Fruit fly (Drosophila melanogaster) whole organism, prepupa: ENCODE measurements around the gene CG5853.
A peak's percentile ranks its signal among the peaks of the same experiment; 100 is the strongest.

Experiments
- Blimp-1 ChIP-seq: fragments of 200-800 bp; sonication (Bioruptor generic); optimal IDR thresholded peaks from 3 replicates; lab custom pipeline; 2017; ENCODE audit warnings: missing biosample characterization, missing genetic modification characterization, mild to moderate bottlenecking, moderate library complexity, missing genetic modification reagents
- CG10631 ChIP-seq: fragments of 200-800 bp; sonication (Bioruptor generic); optimal IDR thresholded peaks from 2 replicates; lab custom pipeline; 2016; ENCODE audit warnings: missing biosample characterization, missing genetic modification characterization
- CG10669 ChIP-seq: fragments of 200-800 bp; sonication (Bioruptor generic); optimal IDR thresholded peaks from 3 replicates; lab custom pipeline; 2018; ENCODE audit warnings: missing biosample characterization, mild to moderate bottlenecking, missing genetic modification characterization, moderate library complexity
- CG11294 ChIP-seq: fragments of 200-800 bp; sonication (Bioruptor generic); IDR thresholded peaks from 2 replicates; pipeline ENCODE4 v1.3.6; 2022; ENCODE audit warnings: missing biosample characterization, missing genetic modification characterization
- CG11902 ChIP-seq: fragments of 200-800 bp; sonication (Bioruptor generic); optimal IDR thresholded peaks from 3 replicates; lab custom pipeline; 2016; ENCODE audit warnings: missing biosample characterization, missing genetic modification characterization
- CG15336 ChIP-seq: fragments of 200-800 bp; sonication (Bioruptor generic); IDR thresholded peaks from 2 replicates; pipeline ENCODE4 v1.3.6; 2022; ENCODE audit warnings: missing biosample characterization, missing genetic modification characterization
- CG1621 ChIP-seq: fragments of 200-800 bp; sonication (Bioruptor generic); optimal IDR thresholded peaks from 3 replicates; lab custom pipeline; 2018; ENCODE audit warnings: missing biosample characterization, mild to moderate bottlenecking, missing genetic modification characterization
- CG16779 ChIP-seq: fragments of 200-800 bp; sonication (Bioruptor generic); optimal IDR thresholded peaks from 3 replicates; lab custom pipeline; 2017; ENCODE audit warnings: missing biosample characterization, mild to moderate bottlenecking, missing genetic modification characterization
- CG3032 ChIP-seq: fragments of 200-800 bp; optimal IDR thresholded peaks from 2 replicates; lab custom pipeline; 2019; ENCODE audit warnings: missing biosample characterization, mild to moderate bottlenecking, missing genetic modification characterization, moderate library complexity
- CG31627 ChIP-seq: fragments of 200-800 bp; sonication (Bioruptor generic); optimal IDR thresholded peaks from 3 replicates; lab custom pipeline; 2016; ENCODE audit warnings: missing biosample characterization, missing genetic modification characterization
- CG32006 ChIP-seq: fragments of 200-800 bp; sonication (Bioruptor generic); optimal IDR thresholded peaks from 3 replicates; lab custom pipeline; 2017; ENCODE audit warnings: missing biosample characterization, mild to moderate bottlenecking, missing genetic modification characterization
- CG34406 ChIP-seq: fragments of 200-800 bp; sonication (Bioruptor generic); optimal IDR thresholded peaks from 3 replicates; lab custom pipeline; 2016; ENCODE audit warnings: missing biosample characterization, missing genetic modification characterization
- CG3919 ChIP-seq: fragments of 200-800 bp; sonication (Bioruptor generic); optimal IDR thresholded peaks from 3 replicates; lab custom pipeline; 2016; ENCODE audit warnings: missing biosample characterization, missing genetic modification characterization
- CG4318 ChIP-seq: fragments of 200-800 bp; sonication (Bioruptor generic); optimal IDR thresholded peaks from 3 replicates; lab custom pipeline; 2017; ENCODE audit warnings: missing biosample characterization, mild to moderate bottlenecking, missing genetic modification characterization
- CG6792 ChIP-seq: fragments of 200-800 bp; sonication (Bioruptor generic); optimal IDR thresholded peaks from 3 replicates; lab custom pipeline; 2016; ENCODE audit warnings: missing biosample characterization, missing genetic modification characterization
- CG6808 ChIP-seq: fragments of 200-800 bp; sonication (Bioruptor generic); optimal IDR thresholded peaks from 3 replicates; lab custom pipeline; 2017; ENCODE audit warnings: missing biosample characterization, missing genetic modification characterization, mild to moderate bottlenecking, moderate library complexity, missing genetic modification reagents
- CG6854 ChIP-seq: fragments of 200-800 bp; sonication (Bioruptor generic); optimal IDR thresholded peaks from 2 replicates; lab custom pipeline; 2017; ENCODE audit warnings: missing biosample characterization, mild to moderate bottlenecking, missing genetic modification characterization
- CG7368 ChIP-seq: fragments of 200-800 bp; sonication (Bioruptor generic); optimal IDR thresholded peaks from 3 replicates; lab custom pipeline; 2016; ENCODE audit warnings: missing biosample characterization, missing genetic modification characterization
- CG8119 ChIP-seq: fragments of 200-800 bp; sonication (Bioruptor generic); IDR thresholded peaks from 3 replicates; pipeline ENCODE4 v1.3.6; 2022; ENCODE audit warnings: missing biosample characterization, missing genetic modification characterization
- CG8319 ChIP-seq: fragments of 200-800 bp; sonication (Bioruptor generic); optimal IDR thresholded peaks from 3 replicates; lab custom pipeline; 2016; ENCODE audit warnings: missing biosample characterization, missing genetic modification characterization
- CG8632 ChIP-seq: fragments of 200-800 bp; sonication (Bioruptor generic); optimal IDR thresholded peaks from 3 replicates; lab custom pipeline; 2016; ENCODE audit warnings: missing biosample characterization, missing genetic modification characterization
- CG9139 ChIP-seq: fragments of 200-800 bp; sonication (Bioruptor generic); optimal IDR thresholded peaks from 3 replicates; lab custom pipeline; 2017; ENCODE audit warnings: missing biosample characterization, mild to moderate bottlenecking, missing genetic modification characterization
- Eip75B ChIP-seq: fragments of 200-800 bp; sonication (Bioruptor generic); optimal IDR thresholded peaks from 3 replicates; lab custom pipeline; 2016; ENCODE audit warnings: missing biosample characterization, missing genetic modification characterization
- Eip78C ChIP-seq: fragments of 200-800 bp; sonication (Bioruptor generic); peaks from one replicate; lab custom pipeline; 2016; ENCODE audit warnings: missing biosample characterization, missing genetic modification characterization
- Ets21C ChIP-seq: fragments of 200-800 bp; sonication (Bioruptor generic); optimal IDR thresholded peaks from 3 replicates; lab custom pipeline; 2016; ENCODE audit warnings: missing biosample characterization, missing genetic modification characterization
- Ets96B ChIP-seq: fragments of 200-800 bp; optimal IDR thresholded peaks from 2 replicates; lab custom pipeline; 2019; ENCODE audit warnings: missing biosample characterization, mild to moderate bottlenecking, missing genetic modification characterization, moderate library complexity
- Gug ChIP-seq: fragments of 200-800 bp; sonication (Bioruptor generic); IDR thresholded peaks from 2 replicates; pipeline ENCODE4 v1.3.6; 2022; ENCODE audit warnings: missing biosample characterization, missing genetic modification characterization
- Hr38 ChIP-seq: sonication (Bioruptor generic); optimal IDR thresholded peaks from 2 replicates; lab custom pipeline; 2016; ENCODE audit warnings: missing biosample characterization, missing genetic modification characterization
- Hr39 ChIP-seq: fragments of 200-800 bp; sonication (Bioruptor generic); optimal IDR thresholded peaks from 2 replicates; lab custom pipeline; 2016; ENCODE audit warnings: missing biosample characterization, missing genetic modification characterization
- Hr4 ChIP-seq: fragments of 200-800 bp; sonication (Bioruptor generic); optimal IDR thresholded peaks from 3 replicates; lab custom pipeline; 2016; ENCODE audit warnings: missing biosample characterization, missing genetic modification characterization
- Met ChIP-seq: fragments of 200-800 bp; sonication (Bioruptor generic); optimal IDR thresholded peaks from 3 replicates; lab custom pipeline; 2016; ENCODE audit warnings: missing biosample characterization, missing genetic modification characterization
- OdsH ChIP-seq: fragments of 200-800 bp; sonication (Bioruptor generic); optimal IDR thresholded peaks from 3 replicates; lab custom pipeline; 2016; ENCODE audit warnings: missing biosample characterization, missing genetic modification characterization
- Smox ChIP-seq: fragments of 200-800 bp; sonication (Bioruptor generic); optimal IDR thresholded peaks from 3 replicates; lab custom pipeline; 2016; ENCODE audit warnings: missing biosample characterization, missing genetic modification characterization
- Sox102F ChIP-seq: fragments of 200-800 bp; sonication (Bioruptor generic); optimal IDR thresholded peaks from 2 replicates; lab custom pipeline; 2016; ENCODE audit warnings: missing biosample characterization, mild to moderate bottlenecking, missing genetic modification characterization
- Sox14 ChIP-seq: fragments of 200-800 bp; sonication (Bioruptor generic); optimal IDR thresholded peaks from 3 replicates; lab custom pipeline; 2016; ENCODE audit warnings: missing biosample characterization, missing genetic modification characterization
- Sox15 ChIP-seq: fragments of 200-800 bp; sonication (Bioruptor generic); optimal IDR thresholded peaks from 3 replicates; lab custom pipeline; 2016; ENCODE audit warnings: missing biosample characterization, missing genetic modification characterization
- achi ChIP-seq: fragments of 200-800 bp; sonication (Bioruptor generic); optimal IDR thresholded peaks from 3 replicates; lab custom pipeline; 2016; ENCODE audit warnings: missing biosample characterization, missing genetic modification characterization
- acj6 ChIP-seq: fragments of 200-800 bp; sonication (Bioruptor generic); optimal IDR thresholded peaks from 3 replicates; lab custom pipeline; 2016; ENCODE audit warnings: missing biosample characterization, missing genetic modification characterization
- dsx ChIP-seq: fragments of 200-800 bp; optimal IDR thresholded peaks from 3 replicates; lab custom pipeline; 2019; ENCODE audit warnings: missing biosample characterization, mild to moderate bottlenecking, missing genetic modification characterization, moderate library complexity; ENCODE audit not compliant: poor library complexity, severe bottlenecking
- eg ChIP-seq: fragments of 200-800 bp; sonication (Bioruptor generic); IDR thresholded peaks from 3 replicates; pipeline ENCODE4 v1.3.6; 2022; ENCODE audit warnings: missing biosample characterization, missing genetic modification characterization
- esn ChIP-seq: fragments of 200-800 bp; sonication (Bioruptor generic); optimal IDR thresholded peaks from 2 replicates; lab custom pipeline; 2016; ENCODE audit warnings: missing biosample characterization, mild to moderate bottlenecking, missing genetic modification characterization, moderate library complexity
- fd59A ChIP-seq: fragments of 200-800 bp; sonication (Bioruptor generic); optimal IDR thresholded peaks from 2 replicates; lab custom pipeline; 2017; ENCODE audit warnings: missing biosample characterization, mild to moderate bottlenecking, missing genetic modification characterization, missing genetic modification reagents
- lz ChIP-seq: fragments of 200-800 bp; sonication (Bioruptor generic); optimal IDR thresholded peaks from 3 replicates; lab custom pipeline; 2016; ENCODE audit warnings: missing biosample characterization, missing genetic modification characterization
- net ChIP-seq: fragments of 200-800 bp; sonication (Bioruptor generic); optimal IDR thresholded peaks from 3 replicates; lab custom pipeline; 2016; ENCODE audit warnings: missing biosample characterization, missing genetic modification characterization
- pdm3 ChIP-seq: fragments of 200-800 bp; sonication (Bioruptor generic); optimal IDR thresholded peaks from 3 replicates; lab custom pipeline; 2016; ENCODE audit warnings: missing biosample characterization, missing genetic modification characterization
- salr ChIP-seq, 2 experiments: fragments of 200-800 bp; sonication (Bioruptor generic); optimal IDR thresholded peaks; 3 replicates each; lab custom pipeline; 2016 to 2018; ENCODE audit warnings: missing biosample characterization in 2 of 2, missing genetic modification characterization in 2 of 2, mild to moderate bottlenecking in 1 of 2
- ss ChIP-seq, 2 experiments: fragments of 200-800 bp; sonication (Bioruptor generic); optimal IDR thresholded peaks; 2 replicates in 1 of 2; 3 replicates in 1 of 2; lab custom pipeline; 2017 to 2018; ENCODE audit warnings: mild to moderate bottlenecking in 2 of 2, missing biosample characterization in 2 of 2, missing genetic modification characterization in 2 of 2, moderate library complexity in 1 of 2
- svp ChIP-seq: fragments of 200-800 bp; sonication (Bioruptor generic); peaks from one replicate; lab custom pipeline; 2016; ENCODE audit warnings: missing biosample characterization, missing genetic modification characterization
- vri ChIP-seq: fragments of 200-800 bp; sonication (Bioruptor generic); optimal IDR thresholded peaks from 3 replicates; lab custom pipeline; 2016; ENCODE audit warnings: missing biosample characterization, mild to moderate bottlenecking, missing genetic modification characterization

The CG5853 gene

dm6 chr2L:9982516-9982915 is 35.1 kb upstream of the CG5853 start (continued):
- peak; percentile 59 for TF ChIP-seq CG6792 (GFP tag; lab: Kevin White, UChicago)
- peak; percentile 9 for TF ChIP-seq Sox14 (GFP tag; lab: Kevin White, UChicago)
- TF ChIP-seq OdsH (GFP tag; lab: Kevin White, UChicago) = peak; percentile 56
- peak; percentile 59 for TF ChIP-seq Sox15
- peak; percentile 53 for TF ChIP-seq Hr39 (GFP tag; lab: Kevin White, UChicago)
- TF ChIP-seq CG16779 = peak; percentile 63
- peak; percentile 72 for TF ChIP-seq CG3032 (tag; lab: Kevin White, UChicago)
- TF ChIP-seq Sox102F (GFP tag; lab: Kevin White, UChicago) = peak; percentile 68
- peak; percentile 92 for TF ChIP-seq Met (GFP tag; lab: Kevin White, UChicago)
- peak; percentile 39 for TF ChIP-seq vri (GFP tag; lab: Kevin White, UChicago)
- no peak for TF ChIP-seq Hr38
- peak; percentile 68 for TF ChIP-seq CG8319 (GFP tag; lab: Kevin White, UChicago)
- no peak for TF ChIP-seq eg (GFP tag; lab: Robert Waterston, UW)
- peak; percentile 84 for TF ChIP-seq acj6 (GFP tag; lab: Kevin White, UChicago)
- TF ChIP-seq CG10631 (GFP tag; lab: Kevin White, UChicago) = peak; percentile 65
- TF ChIP-seq CG9139 = peak; percentile 40
- peak; percentile 54 for TF ChIP-seq CG11902 (GFP tag; lab: Kevin White, UChicago)
- no peak for TF ChIP-seq CG1621 (tag; lab: Kevin White, UChicago)
- no peak for TF ChIP-seq CG11294 (GFP tag; lab: Robert Waterston, UW)
- TF ChIP-seq dsx (GFP tag; lab: Kevin White, UChicago) = peak; percentile 69
- TF ChIP-seq achi (GFP tag; lab: Kevin White, UChicago) = peak; percentile 71
- TF ChIP-seq lz (GFP tag; lab: Kevin White, UChicago) = peak; percentile 77
- TF ChIP-seq Ets96B = peak; percentile 73
- peak; percentile 69 for TF ChIP-seq CG6808 (GFP tag; lab: Kevin White, UChicago)
- TF ChIP-seq Eip75B (GFP tag; lab: Kevin White, UChicago) = peak; percentile 69
- peak; percentile 45 for TF ChIP-seq Ets21C (GFP tag; lab: Kevin White, UChicago)
- peak; percentile 58 for TF ChIP-seq CG31627 (GFP tag; lab: Kevin White, UChicago)
- TF ChIP-seq CG7368 = peak; percentile 63
- peak; percentile 65 for TF ChIP-seq CG10669 (GFP tag; lab: Kevin White, UChicago)
- peak; percentile 5 for TF ChIP-seq CG32006 (GFP tag; lab: Kevin White, UChicago)
- TF ChIP-seq CG34406 (GFP tag; lab: Kevin White, UChicago) = peak; percentile 75
- peak; percentile 64 for TF ChIP-seq pdm3 (GFP tag; lab: Kevin White, UChicago)
- TF ChIP-seq CG3919 = peak; percentile 77
- peak; percentile 83 for TF ChIP-seq Smox
- TF ChIP-seq ss (GFP tag; optimal IDR thresholded peaks at IDR 0.05; lab: Kevin White, UChicago) = peak; percentile 52 to 81
- peak; percentile 81 for TF ChIP-seq esn (GFP tag; lab: Kevin White, UChicago)
- no peak for TF ChIP-seq salr (GFP tag; optimal IDR thresholded peaks at IDR 0.05; lab: Kevin White, UChicago)

dm6 chr2L:9981809-9982208 is 34.4 kb upstream of the CG5853 start:
- TF ChIP-seq lz (GFP tag; lab: Kevin White, UChicago) = peak; percentile 34
- TF ChIP-seq CG8119 (GFP tag; lab: Robert Waterston, UW) = no peak
- peak; percentile 88 for TF ChIP-seq Eip78C (GFP tag; lab: Kevin White, UChicago)
- TF ChIP-seq Ets96B = peak; percentile 67
- no peak for TF ChIP-seq CG9139
- no peak for TF ChIP-seq CG11294 (GFP tag; lab: Robert Waterston, UW)
- no peak for TF ChIP-seq CG6854 (GFP tag; lab: Kevin White, UChicago)
- TF ChIP-seq Sox14 (GFP tag; lab: Kevin White, UChicago) = peak; percentile 16
- TF ChIP-seq Ets21C (GFP tag; lab: Kevin White, UChicago) = no peak
- peak; percentile 37 for TF ChIP-seq net (GFP tag; lab: Kevin White, UChicago)
- TF ChIP-seq salr (GFP tag; optimal IDR thresholded peaks at IDR 0.05; lab: Kevin White, UChicago) = no peak
- TF ChIP-seq CG3032 (tag; lab: Kevin White, UChicago) = peak; percentile 63
- peak; percentile 7 for TF ChIP-seq Hr4 (GFP tag; lab: Kevin White, UChicago)
- peak; percentile 26 for TF ChIP-seq CG6808 (GFP tag; lab: Kevin White, UChicago)
- TF ChIP-seq CG7368 = no peak
- peak; percentile 18 for TF ChIP-seq CG10631 (GFP tag; lab: Kevin White, UChicago)
- no peak for TF ChIP-seq fd59A
- TF ChIP-seq Blimp-1 (GFP tag; lab: Kevin White, UChicago) = no peak
- TF ChIP-seq CG4318 (GFP tag; lab: Kevin White, UChicago) = no peak
- no peak for TF ChIP-seq Gug (GFP tag; lab: Robert Waterston, UW)
- peak; percentile 38 for TF ChIP-seq CG8632 (GFP tag; lab: Kevin White, UChicago)
- TF ChIP-seq Sox102F (GFP tag; lab: Kevin White, UChicago) = peak; percentile 53
- peak; percentile 58 for TF ChIP-seq Met (GFP tag; lab: Kevin White, UChicago)
- peak; percentile 79 for TF ChIP-seq svp
- no peak for TF ChIP-seq CG15336 (GFP tag; lab: Robert Waterston, UW)
- peak; percentile 59 for TF ChIP-seq dsx (GFP tag; lab: Kevin White, UChicago)
- TF ChIP-seq esn (GFP tag; lab: Kevin White, UChicago) = peak; percentile 17
